Worm (Caenorhabditis elegans): ENCODE results near the gene T05A7.1.

- TF ChIP-seq nhr-237 (tag; optimal IDR thresholded peaks at IDR 0.05): no peak
- no peak for TF ChIP-seq mab-5 (tag; optimal IDR thresholded peaks at IDR 0.05)
- TF ChIP-seq unc-62 (GFP tag; optimal IDR thresholded peaks at IDR 0.05): no peak
- TF ChIP-seq ces-1 (GFP tag; optimal IDR thresholded peaks at IDR 0.05): no peak
- TF ChIP-seq nhr-12 (tag; optimal IDR thresholded peaks at IDR 0.05): no peak
- no peak for TF ChIP-seq bed-3 (GFP tag; optimal IDR thresholded peaks at IDR 0.05)
- no peak for TF ChIP-seq lsy-2 (tag; optimal IDR thresholded peaks at IDR 0.05)
- no peak for TF ChIP-seq elt-3 (tag; optimal IDR thresholded peaks at IDR 0.05)
- no peak for TF ChIP-seq ceh-39 (tag; optimal IDR thresholded peaks at IDR 0.05)
- no peak for TF ChIP-seq nhr-76 (tag; optimal IDR thresholded peaks at IDR 0.05)
These were observed 37.7 kb downstream of the T05A7.1 start, which contains the start of gene F41C3.8 for ce11 chrII:4715676-4716075.
